Worm (Caenorhabditis elegans): ENCODE data around the gene ztf-17.

ztf-17 gene

ce11 chrII:7870062-7870461 lies at the start of gene ztf-17:
TSS of gene ztf-17 (minus strand) at chrII:7870162.
- TF ChIP-seq unc-62 (GFP tag; optimal IDR thresholded peaks at IDR 0.05), result no peak

DNA sequence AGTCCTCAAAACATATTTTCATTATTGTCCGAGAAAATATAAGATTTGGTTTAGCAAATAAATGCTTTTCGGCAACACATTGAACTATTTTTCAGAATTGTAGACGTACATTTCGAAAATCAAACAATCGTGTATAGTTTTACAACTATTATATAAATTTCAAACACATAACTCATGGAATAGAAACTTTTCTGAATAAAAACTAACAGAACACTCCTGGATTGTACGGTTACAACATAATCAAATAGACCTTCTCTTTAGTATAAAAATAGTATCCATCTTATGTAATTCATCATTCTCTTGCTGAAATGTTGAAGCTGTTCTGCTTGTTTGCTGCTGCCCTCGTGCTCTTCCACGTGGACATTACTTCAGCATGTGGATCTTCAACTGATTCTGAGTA lies 41.1 kb upstream of the ztf-17 start, which contains the start of gene ZK675.4:
Gene ZK675.4 (plus strand): TSS at position 301 of the 400 bp plus-strand sequence.
- no peak for TF ChIP-seq unc-62 (GFP tag; optimal IDR thresholded peaks at IDR 0.05)

DNA sequence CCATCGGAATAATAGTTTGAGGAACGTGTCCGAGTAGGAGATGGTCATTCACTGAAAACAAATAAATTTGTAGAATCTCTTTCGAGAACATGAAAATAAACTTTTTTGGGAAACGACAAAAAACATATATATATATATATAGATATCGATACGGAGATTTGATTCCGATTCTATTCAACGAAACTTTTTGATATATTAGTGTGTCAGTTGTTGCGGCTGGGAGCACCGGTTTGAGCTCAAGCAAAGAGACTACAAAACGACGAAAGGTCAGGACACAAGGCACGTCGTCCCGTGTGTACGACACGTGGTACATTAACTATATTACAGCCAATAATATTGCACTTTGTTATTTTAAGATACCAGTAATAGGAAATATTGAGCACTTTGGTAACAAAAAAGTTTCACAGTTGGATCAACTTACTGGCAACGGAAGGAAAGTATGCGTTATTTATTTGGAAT lies 37.6 kb upstream of the ztf-17 start, which contains the start of gene best-23:
Gene best-23 (minus strand): TSS at position 51 of the 459 bp plus-strand sequence.
- no peak for TF ChIP-seq unc-62 (GFP tag; optimal IDR thresholded peaks at IDR 0.05)

ce11 chrII:7901990-7902389 lies 32.0 kb upstream of the ztf-17 start:
- no peak for TF ChIP-seq unc-62 (GFP tag; optimal IDR thresholded peaks at IDR 0.05)

DNA sequence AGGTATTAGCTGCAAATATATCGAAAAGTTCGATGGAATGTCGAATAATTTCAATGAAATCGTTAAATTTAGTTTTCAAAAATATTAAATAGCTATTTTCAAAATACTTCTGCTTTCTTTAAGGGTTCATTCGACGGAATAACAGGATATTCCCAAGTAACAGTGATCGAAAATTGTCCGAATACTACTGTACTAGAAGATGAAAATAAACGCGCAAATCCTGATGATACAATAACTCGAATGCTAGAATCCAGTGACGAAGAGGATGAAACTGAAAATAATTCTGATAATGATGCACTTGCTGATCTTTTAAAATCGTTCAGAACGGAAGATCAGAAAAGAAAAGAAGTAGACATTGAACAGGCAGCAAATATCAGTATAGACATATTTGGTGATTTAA lies 30.8 kb upstream of the ztf-17 start:
- TF ChIP-seq unc-62 (GFP tag; optimal IDR thresholded peaks at IDR 0.05), result no peak

ce11 chrII:7900190-7900672 lies 30.3 kb upstream of the ztf-17 start, which contains the start of gene rev-1:
TSS of gene rev-1 (plus strand) at chrII:7900622.
- no peak for TF ChIP-seq unc-62 (GFP tag; optimal IDR thresholded peaks at IDR 0.05)

DNA sequence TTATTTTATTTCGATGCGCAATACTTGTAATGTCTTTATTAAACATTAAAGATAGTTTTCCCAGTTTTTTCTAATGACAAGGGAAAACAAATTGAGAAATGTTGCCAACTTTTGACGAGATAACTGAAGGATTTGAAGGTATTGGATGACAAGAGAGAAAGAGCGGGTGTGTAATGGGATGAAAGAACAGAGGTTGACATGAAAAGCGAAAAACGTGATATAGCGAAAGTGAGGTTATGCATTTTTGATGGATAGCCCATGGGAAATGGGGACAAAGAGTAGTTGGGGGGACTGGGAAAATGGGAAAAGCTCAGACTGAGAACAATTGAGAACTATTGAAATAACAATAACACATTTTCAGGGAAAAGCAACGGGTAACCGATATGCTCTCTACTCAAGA lies 25.2 kb upstream of the ztf-17 start:
- TF ChIP-seq unc-62 (GFP tag; optimal IDR thresholded peaks at IDR 0.05), result no peak

- no peak for TF ChIP-seq unc-62 (GFP tag; optimal IDR thresholded peaks at IDR 0.05)
Measured at ce11 chrII:7893648-7894047, 23.7 kb upstream of the ztf-17 start.

- no peak for TF ChIP-seq unc-62 (GFP tag; optimal IDR thresholded peaks at IDR 0.05)
Measured at ce11 chrII:7892761-7893272, 22.9 kb upstream of the ztf-17 start, which contains the start of gene ptc-1. TSS of gene ptc-1 (plus strand) at chrII:7893222.

ce11 chrII:7891869-7892615 lies 22.1 kb upstream of the ztf-17 start:
- no peak for TF ChIP-seq unc-62 (GFP tag; optimal IDR thresholded peaks at IDR 0.05)

DNA sequence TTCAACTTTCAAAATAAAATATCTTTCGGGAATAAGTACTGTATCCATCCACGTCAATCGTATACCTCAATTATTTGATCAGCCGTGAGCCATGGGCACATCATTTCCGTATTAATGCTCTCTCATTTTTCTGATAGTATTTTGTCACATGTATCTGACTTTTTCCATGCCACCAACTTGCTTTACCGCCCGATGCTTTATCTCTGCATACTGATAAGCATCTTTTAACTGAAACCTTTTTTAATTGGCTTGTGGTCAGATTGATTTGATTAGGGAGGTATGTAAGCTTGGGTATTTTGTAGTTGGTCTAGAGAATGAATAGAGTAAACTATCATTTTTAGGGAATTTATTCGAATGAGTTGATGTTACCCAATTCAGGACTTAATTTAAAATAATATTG lies 19.4 kb upstream of the ztf-17 start:
- TF ChIP-seq unc-62 (GFP tag; optimal IDR thresholded peaks at IDR 0.05), result no peak

- TF ChIP-seq unc-62 (GFP tag; optimal IDR thresholded peaks at IDR 0.05), result no peak
Measured at ce11 chrII:7888759-7889158, 18.8 kb upstream of the ztf-17 start.

ce11 chrII:7887295-7887694 lies 17.3 kb upstream of the ztf-17 start:
- TF ChIP-seq unc-62 (GFP tag; optimal IDR thresholded peaks at IDR 0.05), result no peak

- no peak for TF ChIP-seq unc-62 (GFP tag; optimal IDR thresholded peaks at IDR 0.05)
Measured at ce11 chrII:7884898-7885297, 14.9 kb upstream of the ztf-17 start.

DNA sequence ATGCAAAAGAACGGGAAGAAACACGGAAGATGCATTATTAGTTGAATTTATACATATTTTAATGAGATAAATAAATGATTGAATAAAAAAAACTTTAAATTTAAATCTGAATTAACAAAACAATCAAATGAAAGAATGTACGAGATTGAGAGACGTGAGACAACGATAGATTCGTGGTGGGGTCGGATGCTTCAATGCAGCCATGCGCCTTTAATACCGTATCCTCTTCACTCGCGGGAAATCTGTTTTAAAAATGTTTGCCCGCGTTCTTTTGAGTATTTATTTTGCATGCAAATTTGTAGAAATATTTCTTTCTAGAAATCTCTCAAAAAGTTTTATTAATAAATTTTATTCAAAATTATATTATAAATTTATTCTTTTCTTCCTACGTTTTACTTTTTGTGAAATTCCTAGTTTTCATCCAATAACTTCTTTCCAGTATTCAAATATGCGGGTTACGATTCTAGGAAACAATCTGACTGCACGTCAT lies 10.5 kb upstream of the ztf-17 start, which contains the start of gene perm-1:
Gene perm-1 (plus strand): TSS at position 440 of the 490 bp plus-strand sequence.
- TF ChIP-seq unc-62 (GFP tag; optimal IDR thresholded peaks at IDR 0.05), result no peak

DNA sequence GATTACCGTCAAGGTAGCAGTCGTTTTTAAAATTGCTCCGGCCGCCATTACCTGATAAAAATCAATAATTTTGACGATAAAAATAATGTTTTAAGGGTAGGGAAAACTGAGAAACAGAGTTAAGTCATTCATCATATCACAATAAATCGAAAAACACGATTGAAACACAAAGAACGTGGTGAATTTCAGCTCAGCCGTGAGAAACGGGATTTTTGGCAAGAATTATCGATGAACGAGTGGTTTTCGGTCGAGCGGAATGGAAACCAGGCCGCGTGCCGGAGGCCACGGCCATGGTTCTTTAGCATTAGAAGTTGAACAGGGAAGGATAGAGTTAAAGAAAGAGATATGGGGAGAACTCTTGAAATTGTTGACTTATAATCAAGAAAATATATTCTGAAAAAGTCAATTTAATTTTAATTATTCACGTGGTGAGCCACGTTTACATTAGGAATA lies 9.3 kb upstream of the ztf-17 start, which contains the start of the genes vha-4 and T01H3.5:
Gene vha-4 (minus strand): TSS at position 51 of the 453 bp plus-strand sequence.
Gene T01H3.5 (plus strand): TSS at position 351 of the 453 bp plus-strand sequence.
- no peak for TF ChIP-seq unc-62 (GFP tag; optimal IDR thresholded peaks at IDR 0.05)

Data from whole organism, dauer.